Worm (Caenorhabditis elegans): ENCODE results near the gene nhr-221.

Gene nhr-221

ce11 chrV:3552740-3553469 is 17.7 kb upstream of the nhr-221 start, which contains the start of gene T24A6.20:
Gene T24A6.20, plus strand, starts transcription at chrV:3553134.
- TF ChIP-seq ama-1 (optimal IDR thresholded peaks at IDR 0.05) = no peak
- TF ChIP-seq unc-39 (tag; optimal IDR thresholded peaks at IDR 0.05) = no peak
- peak; percentile 78 for TF ChIP-seq elt-2 (tag; optimal IDR thresholded peaks at IDR 0.05)
- TF ChIP-seq fos-1 (tag; optimal IDR thresholded peaks at IDR 0.05) = no peak
- TF ChIP-seq pqm-1 (tag; optimal IDR thresholded peaks at IDR 0.05) = peak; percentile 17

- TF ChIP-seq elt-2 (tag; optimal IDR thresholded peaks at IDR 0.05) = no peak
- no peak for TF ChIP-seq sea-2 (GFP tag; optimal IDR thresholded peaks at IDR 0.05)
- TF ChIP-seq ama-1 (optimal IDR thresholded peaks at IDR 0.05) = no peak
- TF ChIP-seq fos-1 (tag; optimal IDR thresholded peaks at IDR 0.05) = no peak
- TF ChIP-seq unc-62 (GFP tag; optimal IDR thresholded peaks at IDR 0.05) = no peak
- no peak for TF ChIP-seq nhr-11 (tag; optimal IDR thresholded peaks at IDR 0.05)
- no peak for TF ChIP-seq lin-39 (tag; optimal IDR thresholded peaks at IDR 0.05)
- TF ChIP-seq ZK546.5 (tag; optimal IDR thresholded peaks at IDR 0.05) = no peak
- no peak for TF ChIP-seq mml-1 (tag; optimal IDR thresholded peaks at IDR 0.05)
- TF ChIP-seq egl-27 (tag; optimal IDR thresholded peaks at IDR 0.05) = no peak
- TF ChIP-seq nhr-23 (tag; optimal IDR thresholded peaks at IDR 0.05) = no peak
- TF ChIP-seq skn-1 (tag; optimal IDR thresholded peaks at IDR 0.05) = no peak
- TF ChIP-seq lin-15B (tag; optimal IDR thresholded peaks at IDR 0.05) = no peak
- no peak for TF ChIP-seq fkh-2 (tag; optimal IDR thresholded peaks at IDR 0.05)
- TF ChIP-seq fkh-10 (GFP tag; optimal IDR thresholded peaks at IDR 0.05) = no peak
- TF ChIP-seq R02D3.7 (tag; optimal IDR thresholded peaks at IDR 0.05) = no peak
- no peak for TF ChIP-seq ztf-4 (tag; optimal IDR thresholded peaks at IDR 0.05)
- TF ChIP-seq nhr-28 (tag; optimal IDR thresholded peaks at IDR 0.05) = no peak
- no peak for TF ChIP-seq elt-3 (tag; optimal IDR thresholded peaks at IDR 0.05)
- no peak for TF ChIP-seq ceh-28 (tag; optimal IDR thresholded peaks at IDR 0.05)
Observed at ce11 chrV:3551765-3552164, 16.6 kb upstream of the nhr-221 start, which contains the start of gene grl-28. Gene grl-28, minus strand, starts transcription at chrV:3551865.

- TF ChIP-seq nhr-28 (tag; optimal IDR thresholded peaks at IDR 0.05) (no peak), tbx-2 (tag; optimal IDR thresholded peaks at IDR 0.05) (no peak), nhr-43 (tag; optimal IDR thresholded peaks at IDR 0.05; ENCODE audit: poor library complexity, severe bottlenecking) (no peak), fos-1 (tag; optimal IDR thresholded peaks at IDR 0.05) (no peak), elt-1 (tag; optimal IDR thresholded peaks at IDR 0.05) (no peak), ceh-9 (tag; optimal IDR thresholded peaks at IDR 0.05) (no peak), fkh-2 (tag; optimal IDR thresholded peaks at IDR 0.05) (no peak), nhr-76 (tag; optimal IDR thresholded peaks at IDR 0.05) (no peak), nhr-77 (tag; optimal IDR thresholded peaks at IDR 0.05) (no peak), nhr-67 (tag; optimal IDR thresholded peaks at IDR 0.05) (no peak)
Observed at ce11 chrV:3549553-3549952, 14.4 kb upstream of the nhr-221 start, which contains the start of gene sri-21. Gene sri-21, plus strand, starts transcription at chrV:3549853.

- TF ChIP-seq elt-3 (tag; optimal IDR thresholded peaks at IDR 0.05) (no peak), tbx-2 (tag; optimal IDR thresholded peaks at IDR 0.05) (no peak), egl-5 (tag; optimal IDR thresholded peaks at IDR 0.05) (no peak), nhr-43 (tag; optimal IDR thresholded peaks at IDR 0.05; ENCODE audit: poor library complexity, severe bottlenecking) (no peak), ztf-11 (tag; optimal IDR thresholded peaks at IDR 0.05) (no peak)
Observed at ce11 chrV:3548798-3549197, 13.6 kb upstream of the nhr-221 start, which contains the start of gene srw-130. Gene srw-130, minus strand, starts transcription at chrV:3548898.

ce11 chrV:3546517-3546916 is 11.4 kb upstream of the nhr-221 start, which contains the start of gene srbc-68:
Gene srbc-68, minus strand, starts transcription at chrV:3546617.
- TF ChIP-seq lsy-12 (tag; optimal IDR thresholded peaks at IDR 0.05) (no peak), ama-1 (optimal IDR thresholded peaks at IDR 0.05) (no peak), mdl-1 (tag; optimal IDR thresholded peaks at IDR 0.05) (no peak), nhr-77 (tag; optimal IDR thresholded peaks at IDR 0.05) (no peak), pha-4 (tag; optimal IDR thresholded peaks at IDR 0.05) (no peak), ceh-28 (tag; optimal IDR thresholded peaks at IDR 0.05) (no peak), fos-1 (tag; optimal IDR thresholded peaks at IDR 0.05) (no peak), nfya-1 (tag; optimal IDR thresholded peaks at IDR 0.05; ENCODE audit: insufficient read depth) (no peak), nhr-43 (tag; optimal IDR thresholded peaks at IDR 0.05; ENCODE audit: poor library complexity, severe bottlenecking) (no peak), nhr-76 (tag; optimal IDR thresholded peaks at IDR 0.05) (no peak), elt-3 (tag; optimal IDR thresholded peaks at IDR 0.05) (no peak), fkh-2 (tag; optimal IDR thresholded peaks at IDR 0.05) (no peak), pqm-1 (tag; optimal IDR thresholded peaks at IDR 0.05) (no peak), tbx-2 (tag; optimal IDR thresholded peaks at IDR 0.05) (no peak), ztf-4 (tag; optimal IDR thresholded peaks at IDR 0.05) (no peak), nhr-67 (tag; optimal IDR thresholded peaks at IDR 0.05) (no peak), nhr-25 (tag; optimal IDR thresholded peaks at IDR 0.05) (no peak), snpc-4 (tag; optimal IDR thresholded peaks at IDR 0.05) (no peak), nhr-237 (tag; optimal IDR thresholded peaks at IDR 0.05) (no peak)

Data from whole organism, L3 larva.